Fruit fly (Drosophila melanogaster) S2 (cell line): ENCODE data around the gene P5CS.

Experiments used
- CG8478 ChIP-seq: fragments of >200 bp; optimal IDR thresholded peaks from 2 replicates; lab custom pipeline; 2018
- CTCF ChIP-seq, 2 experiments: fragments of >200 bp; optimal IDR thresholded peaks; 2 replicates each; lab custom pipeline; 2018

The P5CS gene

DNA sequence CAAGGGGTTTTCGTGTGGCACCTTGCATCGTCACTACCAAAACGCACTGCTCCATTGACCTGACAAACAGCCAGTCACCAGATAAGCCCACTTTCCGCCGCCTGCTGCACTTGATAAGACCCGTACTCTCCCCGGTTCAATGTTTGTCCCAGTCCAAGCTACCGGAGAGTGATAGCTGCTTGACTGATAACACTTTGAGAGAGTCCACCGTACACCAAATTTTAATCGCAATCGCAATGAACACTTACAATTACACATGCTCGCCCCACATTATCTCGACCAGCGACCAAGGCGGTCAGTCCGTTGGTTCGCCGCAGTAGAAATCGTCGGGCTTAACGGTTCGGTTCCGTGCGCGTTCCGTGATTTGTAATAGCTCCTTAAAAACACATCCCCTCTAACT lies at the start of gene P5CS:
P5CS (plus strand) TSS at position 268 of the 400 bp plus-strand sequence.
- TF ChIP-seq CTCF (optimal IDR thresholded peaks at IDR 0.05; lab: Kevin White, UChicago) (no peak), CG8478 (lab: Kevin White, UChicago) (no peak)

DNA sequence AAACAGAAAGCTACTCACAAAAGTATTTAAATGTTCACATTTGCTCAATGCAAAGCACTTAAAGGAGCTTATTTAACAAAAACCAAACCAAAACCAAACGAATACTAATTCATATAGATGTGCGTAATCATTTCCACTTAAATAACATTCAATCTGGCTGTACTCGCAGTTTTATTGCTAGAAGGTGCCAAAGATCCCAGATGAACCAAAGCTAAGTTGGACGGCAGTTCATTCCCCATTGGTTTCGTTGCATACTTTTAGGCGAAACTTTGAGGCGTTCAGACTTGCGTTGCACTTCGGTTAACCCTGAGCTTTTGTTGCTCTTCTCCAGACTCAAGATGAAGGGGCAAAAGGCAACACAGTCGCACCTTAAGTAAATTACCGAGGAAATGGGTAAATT lies 41.6 kb upstream of the P5CS start:
- no peak for TF ChIP-seq CG8478 (lab: Kevin White, UChicago)
- no peak for TF ChIP-seq CTCF (optimal IDR thresholded peaks at IDR 0.05; lab: Kevin White, UChicago)

DNA sequence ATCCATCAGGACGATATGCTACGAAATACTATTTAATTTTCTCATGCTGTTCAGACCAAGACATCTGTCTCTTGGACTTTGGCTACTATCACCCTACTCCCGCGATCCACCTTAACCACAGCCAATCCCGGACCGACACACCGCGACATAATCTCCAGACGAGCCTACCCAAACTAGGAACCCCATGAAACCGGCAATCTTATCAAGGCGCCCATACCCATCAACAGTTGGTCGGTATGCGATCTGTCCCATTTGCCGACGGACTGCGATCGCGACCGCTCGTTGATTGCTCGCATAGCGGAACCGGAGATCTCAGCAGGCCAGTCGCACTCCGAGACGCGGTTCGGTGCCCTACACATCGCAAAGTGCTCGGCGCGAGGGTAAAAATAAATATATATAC lies 37.3 kb upstream of the P5CS start, which contains the start of gene SLC22A:
SLC22A (plus strand) TSS at position 243 of the 400 bp plus-strand sequence.
- no peak for TF ChIP-seq CG8478 (lab: Kevin White, UChicago)
- TF ChIP-seq CTCF (optimal IDR thresholded peaks at IDR 0.05; lab: Kevin White, UChicago): no peak

DNA sequence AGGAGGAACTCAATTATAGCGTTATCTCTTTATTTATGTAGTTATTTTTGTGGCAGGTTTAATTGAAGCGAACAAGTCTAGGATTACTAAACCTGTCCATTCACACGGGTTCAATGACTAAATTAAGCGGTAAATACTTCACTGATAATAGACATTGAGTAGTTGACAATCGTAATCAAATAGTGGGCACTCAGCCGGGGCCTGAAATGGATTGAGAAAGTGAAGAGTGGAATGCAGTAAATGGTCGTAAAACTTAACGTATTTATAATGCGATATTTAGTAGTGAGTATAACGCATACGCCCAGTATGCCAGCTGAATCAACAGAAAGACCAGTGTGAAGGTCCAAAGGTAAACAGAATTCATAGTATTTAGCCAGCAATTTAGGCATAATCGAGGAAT lies 35.6 kb upstream of the P5CS start:
- TF ChIP-seq CG8478 (lab: Kevin White, UChicago) (no peak), CTCF (optimal IDR thresholded peaks at IDR 0.05; lab: Kevin White, UChicago) (no peak)

DNA sequence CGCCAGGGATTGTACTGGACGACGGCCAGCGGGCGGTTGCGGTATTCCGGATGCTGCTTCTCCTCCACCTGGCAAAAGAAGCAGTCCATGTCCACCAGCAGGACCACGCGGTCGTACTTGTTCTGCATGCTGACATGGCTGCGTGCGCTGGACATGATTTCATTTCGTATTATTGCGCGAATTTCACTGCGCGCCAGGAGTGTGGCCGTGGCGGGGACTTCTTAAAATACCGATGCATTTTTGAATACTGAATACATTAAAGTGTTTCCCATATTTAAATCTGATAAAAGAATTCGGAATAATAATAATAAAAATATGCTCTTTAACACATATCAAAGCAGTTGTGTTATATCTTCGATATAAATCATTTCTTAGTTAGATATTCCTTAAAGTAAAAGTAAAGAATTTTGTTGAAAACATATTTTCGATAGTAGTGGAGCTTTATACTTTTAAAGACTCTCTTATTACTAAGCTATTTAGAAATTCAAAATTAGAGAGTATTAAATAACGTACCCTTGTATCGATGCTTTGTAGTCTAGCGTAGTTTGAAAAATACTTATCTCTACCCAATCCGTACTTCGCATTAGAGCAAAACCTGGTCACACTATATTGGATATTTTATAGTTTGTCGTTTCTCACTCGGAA lies 30.1 kb upstream of the P5CS start, which contains the start of the genes PolH and CG14562:
PolH (minus strand) TSS at position 198 of the 645 bp plus-strand sequence.
CG14562 (plus strand) TSS at position 607 of the 645 bp plus-strand sequence.
- no peak for TF ChIP-seq CTCF (optimal IDR thresholded peaks at IDR 0.05; lab: Kevin White, UChicago)
- TF ChIP-seq CG8478 (lab: Kevin White, UChicago): no peak

DNA sequence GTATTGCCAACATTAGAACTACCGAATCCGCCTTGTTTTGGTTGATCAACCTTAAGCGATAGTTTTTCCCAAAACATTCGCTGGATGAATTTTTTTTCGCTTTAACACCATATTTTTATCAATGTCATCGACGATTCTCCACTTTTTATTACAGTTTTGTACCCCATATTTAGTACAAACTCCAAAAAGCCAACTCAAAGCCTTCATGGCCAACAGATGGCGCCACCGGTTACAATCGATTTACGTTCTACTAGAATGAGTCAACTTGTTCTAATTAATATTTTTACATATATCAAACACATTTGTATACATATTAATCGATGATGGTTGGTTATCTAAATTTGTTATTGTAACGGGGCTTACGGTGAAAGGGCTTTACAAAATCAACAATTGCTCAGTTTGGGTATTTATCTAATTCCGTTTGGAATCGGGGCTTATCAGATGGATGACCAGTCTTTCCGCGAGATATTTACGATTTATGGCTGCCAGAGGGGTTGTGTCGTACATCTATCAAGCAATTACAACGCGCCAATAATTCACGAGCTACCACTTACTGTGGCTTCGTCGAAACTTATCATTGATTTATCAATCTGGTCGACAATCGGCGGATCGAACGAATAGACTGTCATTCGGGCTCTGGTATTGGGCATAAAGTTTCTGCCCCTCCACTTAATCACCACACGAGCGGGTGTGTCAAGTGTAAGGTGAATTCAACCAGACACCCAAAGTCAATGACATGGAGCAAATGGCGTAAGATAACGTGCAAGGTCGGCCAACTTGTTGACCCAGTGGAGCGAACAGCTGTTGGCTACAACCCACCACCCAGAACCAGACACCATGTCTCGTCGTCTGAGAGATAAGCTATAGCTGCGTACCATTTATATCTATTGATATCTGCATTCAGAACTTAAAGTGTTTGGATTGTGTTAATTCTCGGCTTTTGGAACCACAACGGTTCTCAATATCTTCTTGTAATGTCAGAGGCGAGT lies 18.5 kb upstream of the P5CS start:
- TF ChIP-seq CTCF (optimal IDR thresholded peaks at IDR 0.05; lab: Kevin White, UChicago) (peak; percentile 75 to 84), CG8478 (lab: Kevin White, UChicago) (no peak)

DNA sequence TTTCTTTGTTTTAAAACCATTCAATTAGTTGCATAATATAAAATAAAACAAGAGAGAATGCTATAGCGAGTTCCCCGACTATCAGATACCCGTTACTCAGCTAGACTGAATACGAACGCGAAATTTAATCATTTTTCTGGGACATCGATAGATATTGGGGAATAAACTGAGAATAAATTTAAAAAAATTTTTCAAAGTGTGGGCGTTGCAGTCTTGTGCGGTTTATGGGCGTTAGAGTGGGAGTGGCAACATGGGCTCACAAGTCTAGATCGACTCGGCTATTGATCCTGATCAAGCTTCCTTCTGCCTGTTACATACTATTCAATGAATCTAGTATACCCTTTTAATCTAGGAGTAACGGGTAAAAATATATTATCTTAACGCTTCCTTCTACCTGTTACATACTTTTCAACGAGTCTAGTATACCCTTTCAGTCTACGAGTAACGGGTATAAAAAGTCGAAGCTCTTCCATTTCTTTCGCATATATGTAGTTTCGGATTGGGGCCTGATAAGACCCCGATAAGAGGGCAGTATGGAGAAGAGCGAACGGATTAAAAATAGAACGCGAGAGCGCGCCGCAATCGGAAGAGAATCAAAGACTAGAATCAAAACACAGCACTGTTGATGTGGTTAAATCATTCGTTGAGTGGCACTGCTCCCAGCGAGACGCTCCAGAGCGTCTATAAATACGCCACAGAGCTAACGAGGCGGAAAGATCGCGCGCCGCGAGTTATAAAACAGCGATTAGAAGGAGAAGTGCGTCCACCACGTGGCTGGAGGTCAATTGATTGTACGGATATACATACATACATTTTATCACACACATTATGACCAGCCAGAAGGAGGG lies 17.1 kb upstream of the P5CS start, which contains the start of gene CG7458:
CG7458 (plus strand) TSS at position 637 of the 848 bp plus-strand sequence.
- TF ChIP-seq CG8478 (lab: Kevin White, UChicago) (no peak), CTCF (optimal IDR thresholded peaks at IDR 0.05; lab: Kevin White, UChicago) (no peak)

DNA sequence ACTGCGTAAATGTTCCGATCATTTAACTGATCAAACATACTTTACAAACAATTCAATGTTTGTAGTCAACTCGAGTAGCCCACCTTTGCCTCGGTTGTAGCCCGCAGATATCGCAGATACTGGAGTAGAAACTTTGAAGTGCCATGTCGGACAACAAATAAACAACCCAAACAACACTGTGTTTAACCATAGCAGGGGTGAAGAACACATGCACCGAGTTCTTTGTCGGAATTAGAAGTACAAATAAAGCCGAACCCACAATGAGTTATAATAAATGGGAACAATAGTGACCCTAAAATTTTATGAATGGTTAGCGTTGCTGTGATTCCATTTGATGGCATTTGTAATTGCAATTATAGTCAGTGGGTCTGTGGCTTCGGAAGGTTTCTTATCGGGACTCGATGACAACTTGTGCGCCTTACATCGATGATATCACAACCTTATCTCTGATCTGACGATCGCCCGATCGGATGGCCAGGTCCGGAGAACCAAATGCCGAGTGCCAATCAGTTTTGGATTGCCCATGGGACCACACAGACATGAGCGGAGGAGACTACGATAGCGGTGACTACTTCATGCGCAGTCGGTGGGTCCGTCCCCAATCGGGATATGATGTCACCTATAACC lies 9.8 kb upstream of the P5CS start, which contains the start of gene Chs2:
Chs2 (plus strand) TSS at position 510 of the 627 bp plus-strand sequence.
- TF ChIP-seq CG8478 (lab: Kevin White, UChicago): no peak
- no peak for TF ChIP-seq CTCF (optimal IDR thresholded peaks at IDR 0.05; lab: Kevin White, UChicago)

DNA sequence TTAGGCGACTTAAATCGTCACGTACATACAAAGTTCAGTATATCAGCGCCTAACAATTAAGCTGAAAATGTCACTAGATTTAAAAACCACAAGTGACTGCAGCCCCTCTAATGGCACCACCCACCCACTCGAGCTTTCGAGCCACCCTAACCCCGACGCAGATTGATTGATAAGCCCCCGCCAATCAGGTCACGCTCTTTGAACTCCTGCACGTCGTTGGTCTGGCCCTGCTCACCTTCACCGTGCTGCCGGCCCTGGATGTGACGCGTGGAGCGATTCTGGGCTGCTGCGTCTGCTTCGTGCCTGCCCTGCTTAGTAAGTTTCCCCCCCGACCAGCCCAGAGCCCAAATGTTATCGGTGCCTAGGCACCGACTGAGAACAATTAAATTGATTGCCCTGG lies 8.5 kb upstream of the P5CS start:
- TF ChIP-seq CTCF (optimal IDR thresholded peaks at IDR 0.05; lab: Kevin White, UChicago) (no peak), CG8478 (lab: Kevin White, UChicago) (no peak)

DNA sequence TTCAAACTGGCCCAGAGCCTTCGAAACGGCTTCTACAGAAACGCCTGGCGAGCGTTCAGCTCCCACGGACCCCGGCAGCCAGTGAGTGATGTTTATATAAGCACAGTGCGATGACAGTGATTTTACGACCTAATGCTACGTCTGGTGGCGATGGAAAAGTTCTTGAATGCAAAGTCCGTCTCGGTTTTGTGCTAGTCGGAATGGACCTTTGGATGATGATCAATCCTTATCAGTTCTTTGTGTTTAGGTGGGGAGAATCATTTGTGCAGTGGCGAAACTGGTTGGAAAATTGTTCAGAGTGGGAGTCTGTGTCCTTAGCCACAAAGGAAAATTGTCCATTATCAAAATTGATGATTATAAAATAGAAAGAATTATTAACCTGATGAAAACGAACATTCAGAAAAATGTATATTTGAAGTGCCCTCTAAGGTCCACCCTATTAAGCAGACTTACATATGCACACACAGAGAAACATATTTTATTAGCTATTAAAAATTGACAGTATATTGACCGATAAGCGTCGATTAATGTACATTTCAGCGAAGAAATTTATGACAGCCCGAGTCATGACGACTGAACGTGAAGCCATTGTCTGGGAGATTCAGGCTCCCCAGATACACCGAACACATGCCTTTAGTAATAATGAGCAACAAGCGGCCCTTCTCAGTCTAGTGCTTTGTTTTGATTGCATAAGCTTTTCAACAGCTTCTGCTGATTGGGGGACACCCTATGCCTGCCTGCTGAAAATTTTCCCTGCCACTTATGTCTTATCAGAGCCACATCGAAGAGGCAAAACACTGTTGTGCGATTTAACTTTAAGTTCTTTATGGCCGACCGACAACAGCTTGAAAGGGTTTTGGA lies 590 bp downstream of the P5CS start:
- TF ChIP-seq CTCF (optimal IDR thresholded peaks at IDR 0.05; lab: Kevin White, UChicago) (no peak), CG8478 (lab: Kevin White, UChicago) (no peak)

DNA sequence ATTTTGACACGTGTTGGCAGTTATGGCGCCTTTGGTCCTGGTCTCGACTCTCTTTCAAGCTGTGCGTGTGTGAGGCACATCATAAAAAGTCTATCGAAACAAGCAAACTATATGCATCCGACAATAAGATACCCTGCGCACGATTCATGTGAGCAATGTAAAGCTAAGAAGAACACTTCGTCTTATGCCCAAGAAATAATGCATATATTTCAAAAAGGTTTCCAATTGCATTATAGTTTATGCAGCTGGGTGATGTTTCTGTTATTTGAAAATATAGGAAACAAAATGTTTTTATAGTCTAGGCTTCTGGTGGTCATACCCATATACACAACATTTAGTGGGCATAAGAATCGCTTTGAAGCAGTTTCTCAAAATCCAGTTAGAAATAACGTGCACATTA lies 1.8 kb downstream of the P5CS start:
- TF ChIP-seq CTCF (optimal IDR thresholded peaks at IDR 0.05; lab: Kevin White, UChicago): no peak
- TF ChIP-seq CG8478 (lab: Kevin White, UChicago): no peak

DNA sequence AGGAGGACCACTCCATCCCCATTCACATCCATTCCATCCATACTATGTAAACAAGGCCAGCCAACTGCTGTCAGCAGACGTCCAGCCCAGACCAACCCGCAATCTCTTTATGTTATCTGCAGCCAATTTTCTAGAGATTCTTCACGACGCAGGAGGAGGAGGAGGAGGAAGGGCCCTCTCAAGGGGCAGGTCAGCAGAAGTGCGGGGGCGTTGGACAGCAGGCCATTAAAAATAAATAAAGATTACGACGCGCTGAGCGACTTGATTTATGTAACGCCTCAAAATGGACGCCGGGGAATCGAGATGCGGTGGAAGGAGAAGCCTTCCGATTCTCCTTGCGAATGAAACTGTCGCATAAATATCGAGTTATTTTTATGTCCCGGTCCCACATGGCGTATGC lies 8.0 kb downstream of the P5CS start:
- TF ChIP-seq CTCF (optimal IDR thresholded peaks at IDR 0.05; lab: Kevin White, UChicago) (no peak), CG8478 (lab: Kevin White, UChicago) (no peak)

DNA sequence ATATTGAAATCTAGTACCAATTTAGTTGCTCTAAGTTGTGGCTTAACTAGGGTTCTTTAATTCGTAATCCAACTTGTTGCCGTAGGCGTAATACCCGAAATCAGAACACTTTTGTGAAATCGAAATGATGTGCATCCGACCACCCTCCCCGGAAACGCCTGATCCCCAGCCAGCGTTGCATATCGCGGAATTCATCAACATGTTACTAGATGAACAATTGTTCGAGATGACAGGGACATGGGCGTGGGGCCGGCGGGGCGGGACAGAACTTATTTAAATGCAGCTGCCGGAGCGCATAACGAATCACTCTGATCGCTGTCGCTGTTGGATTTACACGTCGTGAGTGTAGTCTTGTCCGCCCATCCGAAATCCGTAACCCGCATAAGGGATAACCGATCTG lies 13.1 kb downstream of the P5CS start, which contains the start of gene Act79B:
Act79B (plus strand) TSS at position 301 of the 400 bp plus-strand sequence.
- TF ChIP-seq CTCF (optimal IDR thresholded peaks at IDR 0.05; lab: Kevin White, UChicago) (no peak), CG8478 (lab: Kevin White, UChicago) (no peak)
